Fruit fly (Drosophila melanogaster) whole organism, embryonic: ENCODE measurements around the gene Cpr11B.
A peak's percentile ranks its signal among the peaks of the same experiment; 100 is the strongest.

Experiments used
- Blimp-1 ChIP-seq: fragments of 200-800 bp; sonication (Bioruptor generic); optimal IDR thresholded peaks from 3 replicates; lab custom pipeline; 2018; ENCODE audit warnings: missing biosample characterization, missing genetic modification characterization, mild to moderate bottlenecking, moderate library complexity, missing genetic modification reagents
- CG10431 ChIP-seq: fragments of 200-800 bp; sonication (Bioruptor generic); optimal IDR thresholded peaks from 3 replicates; lab custom pipeline; 2018; ENCODE audit warnings: missing biosample characterization, mild to moderate bottlenecking, missing genetic modification characterization
- CG12219 ChIP-seq: fragments of 200-800 bp; sonication (Bioruptor generic); optimal IDR thresholded peaks from 3 replicates; lab custom pipeline; 2018; ENCODE audit warnings: missing biosample characterization, mild to moderate bottlenecking, missing genetic modification characterization
- CG13123 ChIP-seq: fragments of 200-800 bp; sonication (Bioruptor generic); optimal IDR thresholded peaks from 2 replicates; lab custom pipeline; 2016; ENCODE audit warnings: missing biosample characterization, missing genetic modification characterization
- CG14860 ChIP-seq: fragments of 200-800 bp; sonication (Bioruptor generic); IDR thresholded peaks from 3 replicates; pipeline ENCODE4 v1.3.6; 2022; ENCODE audit warnings: missing biosample characterization, missing genetic modification characterization; ENCODE audit not compliant: partially characterized antibody
- CG1647 ChIP-seq: fragments of 200-800 bp; sonication (Bioruptor generic); optimal IDR thresholded peaks from 3 replicates; lab custom pipeline; 2016; ENCODE audit warnings: missing biosample characterization, missing genetic modification characterization
- CG17359 ChIP-seq: fragments of 200-800 bp; sonication (Bioruptor generic); optimal IDR thresholded peaks from 3 replicates; lab custom pipeline; 2018; ENCODE audit warnings: missing biosample characterization, mild to moderate bottlenecking, missing genetic modification characterization, moderate library complexity
- CG1792 ChIP-seq: fragments of 200-800 bp; sonication (Bioruptor generic); optimal IDR thresholded peaks from 2 replicates; lab custom pipeline; 2016; ENCODE audit warnings: missing biosample characterization, missing genetic modification characterization
- CG1832 ChIP-seq: fragments of 200-800 bp; sonication (Bioruptor generic); optimal IDR thresholded peaks from 2 replicates; lab custom pipeline; 2017; ENCODE audit warnings: missing biosample characterization, mild to moderate bottlenecking, missing genetic modification characterization, inconsistent platforms
- CG18764 ChIP-seq: fragments of 200-800 bp; sonication (Bioruptor generic); optimal IDR thresholded peaks from 3 replicates; lab custom pipeline; 2016; ENCODE audit warnings: missing biosample characterization, missing genetic modification characterization
- CG30403 ChIP-seq: fragments of 200-800 bp; sonication (Bioruptor generic); optimal IDR thresholded peaks from 3 replicates; lab custom pipeline; 2016; ENCODE audit warnings: missing biosample characterization, missing genetic modification characterization
- CG31224 ChIP-seq: fragments of 200-800 bp; sonication (Bioruptor generic); IDR thresholded peaks from 2 replicates; pipeline ENCODE4 v1.3.6; 2022; ENCODE audit warnings: missing biosample characterization, missing genetic modification characterization
- CG4854 ChIP-seq: fragments of 200-800 bp; sonication (Bioruptor generic); optimal IDR thresholded peaks from 2 replicates; lab custom pipeline; 2016; ENCODE audit warnings: missing biosample characterization, missing genetic modification characterization, inconsistent platforms
- CG6765 ChIP-seq: fragments of 200-800 bp; sonication (Bioruptor generic); optimal IDR thresholded peaks from 3 replicates; lab custom pipeline; 2017; ENCODE audit warnings: missing biosample characterization, mild to moderate bottlenecking, missing genetic modification characterization
- CG7745 ChIP-seq: fragments of 200-800 bp; sonication (Bioruptor generic); optimal IDR thresholded peaks from 2 replicates; lab custom pipeline; 2018; ENCODE audit warnings: missing biosample characterization, mild to moderate bottlenecking, missing genetic modification characterization, moderate library complexity
- CG7839 ChIP-seq: fragments of 200-800 bp; sonication (Bioruptor generic); optimal IDR thresholded peaks from 3 replicates; lab custom pipeline; 2018; ENCODE audit warnings: missing biosample characterization, mild to moderate bottlenecking, missing genetic modification characterization, moderate library complexity
- CG9932 ChIP-seq: fragments of 200-800 bp; sonication (Bioruptor generic); IDR thresholded peaks from 2 replicates; pipeline ENCODE4 v1.3.6; 2022; ENCODE audit warnings: missing biosample characterization, missing genetic modification characterization
- Camta ChIP-seq: fragments of 200-800 bp; sonication (Bioruptor generic); optimal IDR thresholded peaks from 2 replicates; lab custom pipeline; 2016; ENCODE audit warnings: missing biosample characterization, missing genetic modification characterization
- D ChIP-seq, 2 experiments: fragments of 200-800 bp in 1 of 2; fragments of >200 bp in 1 of 2; sonication (Bioruptor generic) in 1 of 2; optimal IDR thresholded peaks; 2 replicates in 1 of 2; 3 replicates in 1 of 2; lab custom pipeline; 2017; ENCODE audit warnings: mild to moderate bottlenecking in 1 of 2, missing biosample characterization in 1 of 2, missing genetic modification characterization in 1 of 2, missing genetic modification reagents in 1 of 2
- Dp ChIP-seq: fragments of 200-800 bp; sonication (Bioruptor generic); optimal IDR thresholded peaks from 2 replicates; lab custom pipeline; 2018; ENCODE audit warnings: missing biosample characterization, mild to moderate bottlenecking, missing genetic modification characterization, moderate library complexity
- Eip74EF ChIP-seq, 2 experiments: fragments of 200-800 bp in 1 of 2; fragments of >200 bp in 1 of 2; sonication (Bioruptor generic) in 1 of 2; optimal IDR thresholded peaks; 2 replicates each; lab custom pipeline; 2017 to 2019; ENCODE audit warnings: missing biosample characterization in 2 of 2, missing genetic modification characterization in 2 of 2, mild to moderate bottlenecking in 1 of 2, moderate library complexity in 1 of 2
- Elba2 ChIP-seq: fragments of 200-800 bp; sonication (Bioruptor generic); optimal IDR thresholded peaks from 3 replicates; lab custom pipeline; 2016; ENCODE audit warnings: missing biosample characterization, missing genetic modification characterization
- GATAe ChIP-seq: fragments of 200-800 bp; sonication (Bioruptor generic); conservative IDR thresholded peaks from 2 replicates; pipeline ENCODE4 v1.3.6; 2022; ENCODE audit warnings: missing biosample characterization, missing genetic modification characterization
- Hmr ChIP-seq: fragments of 200-800 bp; sonication (Bioruptor generic); optimal IDR thresholded peaks from 3 replicates; lab custom pipeline; 2017; ENCODE audit warnings: mild to moderate bottlenecking, missing biosample characterization, missing genetic modification reagents, missing genetic modification characterization
- Hsf ChIP-seq: fragments of 200-800 bp; sonication (Bioruptor generic); optimal IDR thresholded peaks from 3 replicates; lab custom pipeline; 2016; ENCODE audit warnings: missing biosample characterization, missing genetic modification characterization
- MBD-R2 ChIP-seq: fragments of 200-800 bp; sonication (Bioruptor generic); IDR thresholded peaks from 2 replicates; pipeline ENCODE4 v1.3.6; 2022; ENCODE audit warnings: missing biosample characterization, missing genetic modification characterization
- Mad ChIP-seq: fragments of 200-800 bp; sonication (Bioruptor generic); optimal IDR thresholded peaks from 2 replicates; lab custom pipeline; 2016; ENCODE audit warnings: missing biosample characterization, missing genetic modification characterization
- Mrtf ChIP-seq: fragments of 200-800 bp; sonication (Bioruptor generic); IDR thresholded peaks from 3 replicates; pipeline ENCODE4 v1.3.6; 2022; ENCODE audit warnings: missing biosample characterization, missing genetic modification characterization
- Oli ChIP-seq: fragments of 200-800 bp; sonication (Bioruptor generic); optimal IDR thresholded peaks from 2 replicates; lab custom pipeline; 2018; ENCODE audit warnings: missing biosample characterization, mild to moderate bottlenecking, missing genetic modification characterization, moderate library complexity
- Taf1 ChIP-seq: fragments of 200-800 bp; sonication (Bioruptor generic); IDR thresholded peaks from 2 replicates; pipeline ENCODE4 v1.3.6; 2022; ENCODE audit warnings: missing biosample characterization, missing genetic modification characterization
- ase ChIP-seq: fragments of 200-800 bp; sonication (Bioruptor generic); IDR thresholded peaks from 3 replicates; pipeline ENCODE4 v1.3.6; 2022; ENCODE audit warnings: missing biosample characterization, missing genetic modification characterization
- bigmax ChIP-seq: fragments of 200-800 bp; sonication (Bioruptor generic); optimal IDR thresholded peaks from 2 replicates; lab custom pipeline; 2018; ENCODE audit warnings: missing biosample characterization, mild to moderate bottlenecking, missing genetic modification characterization
- cad ChIP-seq: fragments of >200 bp; optimal IDR thresholded peaks from 2 replicates; lab custom pipeline; 2017; ENCODE audit warnings: missing biosample characterization, missing genetic modification characterization
- caup ChIP-seq: fragments of 200-800 bp; sonication (Bioruptor generic); optimal IDR thresholded peaks from 3 replicates; lab custom pipeline; 2017; ENCODE audit warnings: missing biosample characterization, mild to moderate bottlenecking, missing genetic modification characterization, moderate library complexity; ENCODE audit not compliant: severe bottlenecking
- cg ChIP-seq: fragments of 200-800 bp; sonication (Bioruptor generic); optimal IDR thresholded peaks from 3 replicates; lab custom pipeline; 2019; ENCODE audit warnings: missing biosample characterization, mild to moderate bottlenecking, missing genetic modification characterization, moderate library complexity
- cwo ChIP-seq: fragments of 200-800 bp; sonication (Bioruptor generic); optimal IDR thresholded peaks from 3 replicates; lab custom pipeline; 2017; ENCODE audit warnings: missing biosample characterization, missing genetic modification characterization, mild to moderate bottlenecking, moderate library complexity, missing genetic modification reagents
- grau ChIP-seq: fragments of 200-800 bp; optimal IDR thresholded peaks from 3 replicates; lab custom pipeline; 2019; ENCODE audit warnings: missing biosample characterization, mild to moderate bottlenecking, missing genetic modification characterization, moderate library complexity
- her ChIP-seq: fragments of 200-800 bp; sonication (Bioruptor generic); optimal IDR thresholded peaks from 2 replicates; lab custom pipeline; 2016; ENCODE audit warnings: missing biosample characterization, missing genetic modification characterization
- luna ChIP-seq: fragments of 200-800 bp; sonication (Bioruptor generic); optimal IDR thresholded peaks from 2 replicates; lab custom pipeline; 2016; ENCODE audit warnings: missing biosample characterization, missing genetic modification characterization
- odd ChIP-seq: fragments of 200-800 bp; sonication (Bioruptor generic); optimal IDR thresholded peaks from 2 replicates; lab custom pipeline; 2017; ENCODE audit warnings: missing biosample characterization, mild to moderate bottlenecking, missing genetic modification characterization
- pan ChIP-seq, 4 experiments: fragments of >200 bp in 3 of 4; fragments of 200-800 bp in 1 of 4; sonication (Bioruptor generic) in 1 of 4; optimal IDR thresholded peaks in 3 of 4; IDR thresholded peaks in 1 of 4; 2 replicates each; pipeline versions ENCODE4 v1.3.6 to Lab custom; 2017 to 2022; ENCODE audit warnings: missing biosample characterization in 2 of 4, missing genetic modification characterization in 2 of 4, mixed read lengths in 1 of 4
- prd ChIP-seq, 3 experiments: fragments of >200 bp in 2 of 3; fragments of 200-800 bp in 1 of 3; sonication (Bioruptor generic) in 1 of 3; optimal IDR thresholded peaks in 2 of 3; IDR thresholded peaks in 1 of 3; 2 replicates in 2 of 3; 3 replicates in 1 of 3; pipeline versions ENCODE4 v1.3.6 to Lab custom; 2017 to 2022; ENCODE audit warnings: missing biosample characterization in 1 of 3, missing genetic modification characterization in 1 of 3
- sug ChIP-seq: fragments of 200-800 bp; optimal IDR thresholded peaks from 2 replicates; lab custom pipeline; 2019; ENCODE audit warnings: missing biosample characterization, mild to moderate bottlenecking, missing genetic modification characterization, moderate library complexity
- vvl ChIP-seq: fragments of 200-800 bp; sonication (Bioruptor generic); IDR thresholded peaks from 2 replicates; pipeline ENCODE4 v1.3.6; 2022; ENCODE audit warnings: missing biosample characterization, missing genetic modification characterization
- zf30C ChIP-seq: fragments of 200-800 bp; sonication (Bioruptor generic); optimal IDR thresholded peaks from 3 replicates; lab custom pipeline; 2018; ENCODE audit warnings: missing biosample characterization, mild to moderate bottlenecking, missing genetic modification characterization
- zfh1 ChIP-seq: fragments of 200-800 bp; sonication (Bioruptor generic); IDR thresholded peaks from 3 replicates; pipeline ENCODE4 v1.3.6; 2022; ENCODE audit warnings: missing biosample characterization, missing genetic modification characterization
- zfh2 ChIP-seq: fragments of 200-800 bp; sonication (Bioruptor generic); optimal IDR thresholded peaks from 2 replicates; lab custom pipeline; 2016; ENCODE audit warnings: missing biosample characterization, missing genetic modification characterization

Cpr11B gene

dm6 chrX:12578701-12579372, 25.9 kb downstream of the Cpr11B start (continued):
- TF ChIP-seq luna, result no peak
- peak; percentile 80 for TF ChIP-seq Oli
- no peak for TF ChIP-seq pan (optimal IDR thresholded peaks at IDR 0.05; lab: Kevin White, UChicago)
- TF ChIP-seq pan (GFP tag; optimal IDR thresholded peaks at IDR 0.05 in 1 of 2, IDR thresholded peaks at IDR 0.05 in 1 of 2), result no peak
- no peak for TF ChIP-seq CG31224 (GFP tag; lab: Robert Waterston, UW)
- TF ChIP-seq MBD-R2, result no peak; the same call in 1 of the 2 replicates
- TF ChIP-seq Hsf (GFP tag; lab: Kevin White, UChicago), result peak; percentile 67
- TF ChIP-seq CG14860 (GFP tag; lab: Robert Waterston, UW), result no peak
- 0 out of 2 replicates have a peak, but pooled peaks have one; percentile 13 for TF ChIP-seq CG9932 (GFP tag; lab: Robert Waterston, UW)
- no peak for TF ChIP-seq GATAe
- no peak for TF ChIP-seq Dp (GFP tag; lab: Kevin White, UChicago)
- no peak for TF ChIP-seq Camta (GFP tag; lab: Kevin White, UChicago)
- no peak for TF ChIP-seq sug (tag; lab: Kevin White, UChicago)
- no peak for TF ChIP-seq Taf1 (GFP tag; lab: Robert Waterston, UW)
- TF ChIP-seq Hmr (GFP tag; lab: Kevin White, UChicago), result peak; percentile 59
- TF ChIP-seq CG1792 (GFP tag; lab: Kevin White, UChicago), result no peak
- TF ChIP-seq her (GFP tag; lab: Kevin White, UChicago), result no peak
- no peak for TF ChIP-seq CG18764
- TF ChIP-seq grau, result peak; percentile 80
- no peak for TF ChIP-seq CG1647 (GFP tag; lab: Kevin White, UChicago)
- no peak for TF ChIP-seq CG10431 (GFP tag; lab: Kevin White, UChicago)
- peak; percentile 56 for TF ChIP-seq vvl
- TF ChIP-seq D (optimal IDR thresholded peaks at IDR 0.05; lab: Kevin White, UChicago), result no peak
- TF ChIP-seq D (GFP tag; optimal IDR thresholded peaks at IDR 0.05; lab: Kevin White, UChicago), result peak; percentile 49
- no peak for TF ChIP-seq zfh2 (GFP tag; lab: Kevin White, UChicago)
- TF ChIP-seq cad, result no peak
- peak; percentile 33 for TF ChIP-seq CG12219
- peak; percentile 78 for TF ChIP-seq cwo (GFP tag; lab: Kevin White, UChicago)
- TF ChIP-seq CG1832 (GFP tag; lab: Kevin White, UChicago), result peak; percentile 72
- TF ChIP-seq bigmax (GFP tag; lab: Kevin White, UChicago), result no peak
- TF ChIP-seq Mad (GFP tag; lab: Kevin White, UChicago), result no peak
- no peak for TF ChIP-seq CG7745
- TF ChIP-seq CG17359 (tag; lab: Kevin White, UChicago), result peak; percentile 69
- peak; percentile 83 for TF ChIP-seq cg (GFP tag; lab: Kevin White, UChicago)
- TF ChIP-seq CG4854 (GFP tag; lab: Kevin White, UChicago), result peak; percentile 18
- TF ChIP-seq CG13123 (GFP tag; lab: Kevin White, UChicago), result no peak
- TF ChIP-seq CG30403, result peak; percentile 63
- 0 out of 3 replicates have a peak, but pooled peaks have one; percentile 53 for TF ChIP-seq zfh1 (GFP tag; lab: Robert Waterston, UW)
- no peak for TF ChIP-seq prd (optimal IDR thresholded peaks at IDR 0.05; lab: Kevin White, UChicago)
- peak; percentile 51; the same call in 2 of the 3 replicates for TF ChIP-seq prd (GFP tag; IDR thresholded peaks at IDR 0.05; lab: Robert Waterston, UW)
- peak; percentile 36; the same call in 1 of the 3 replicates for TF ChIP-seq Mrtf
- peak; percentile 83 for TF ChIP-seq CG7839 (tag; lab: Kevin White, UChicago)
- TF ChIP-seq zf30C (GFP tag; lab: Kevin White, UChicago), result no peak
- peak; percentile 68 for TF ChIP-seq Blimp-1 (GFP tag; lab: Kevin White, UChicago)
- peak; percentile 38 for TF ChIP-seq odd (GFP tag; lab: Kevin White, UChicago)
- TF ChIP-seq ase (GFP tag; lab: Robert Waterston, UW), result 0 out of 3 replicates have a peak, but pooled peaks have one; percentile 40
- TF ChIP-seq caup (GFP tag; lab: Kevin White, UChicago), result no peak
- TF ChIP-seq CG6765 (GFP tag; lab: Kevin White, UChicago), result no peak
- TF ChIP-seq Eip74EF (GFP tag; optimal IDR thresholded peaks at IDR 0.05; lab: Kevin White, UChicago), result no peak
- no peak for TF ChIP-seq Elba2 (GFP tag; lab: Kevin White, UChicago)
